Fruit fly (Drosophila melanogaster) whole organism, embryonic: ENCODE data around the gene CG34300.

Experiments used
- Blimp-1 ChIP-seq: fragments of 200-800 bp; sonication (Bioruptor generic); optimal IDR thresholded peaks from 3 replicates; lab custom pipeline; 2018; ENCODE audit warnings: missing biosample characterization, missing genetic modification characterization, mild to moderate bottlenecking, moderate library complexity, missing genetic modification reagents
- C15 ChIP-seq: fragments of 200-800 bp; sonication (Bioruptor generic); IDR thresholded peaks from 3 replicates; pipeline ENCODE4 v1.3.6; 2022; ENCODE audit warnings: missing biosample characterization, missing genetic modification characterization
- CG10209 ChIP-seq: fragments of 200-800 bp; sonication (Bioruptor generic); optimal IDR thresholded peaks from 3 replicates; lab custom pipeline; 2017; ENCODE audit warnings: missing biosample characterization, mild to moderate bottlenecking, missing genetic modification characterization, missing genetic modification reagents
- CG11247 ChIP-seq: fragments of 200-800 bp; sonication (Bioruptor generic); IDR thresholded peaks from 2 replicates; pipeline ENCODE4 v1.3.6; 2022; ENCODE audit warnings: missing biosample characterization, missing genetic modification characterization
- CG14441 ChIP-seq: fragments of 200-800 bp; sonication (Bioruptor generic); IDR thresholded peaks from 2 replicates; pipeline ENCODE4 v1.3.6; 2022; ENCODE audit warnings: missing biosample characterization, missing genetic modification characterization
- CG15073 ChIP-seq: fragments of 200-800 bp; sonication (Bioruptor generic); optimal IDR thresholded peaks from 2 replicates; lab custom pipeline; 2016; ENCODE audit warnings: missing biosample characterization, missing genetic modification characterization
- CG15479 ChIP-seq: fragments of 200-800 bp; sonication (Bioruptor generic); optimal IDR thresholded peaks from 3 replicates; lab custom pipeline; 2019; ENCODE audit warnings: missing biosample characterization, mild to moderate bottlenecking, missing genetic modification characterization, moderate library complexity
- CG17328 ChIP-seq: fragments of 200-800 bp; sonication (Bioruptor generic); IDR thresholded peaks from 2 replicates; pipeline ENCODE4 v1.3.6; 2022; ENCODE audit warnings: missing biosample characterization, missing genetic modification characterization
- CG2678 ChIP-seq: fragments of 200-800 bp; sonication (Bioruptor generic); optimal IDR thresholded peaks from 3 replicates; lab custom pipeline; 2019; ENCODE audit warnings: missing biosample characterization, mild to moderate bottlenecking, missing genetic modification characterization, moderate library complexity
- CG30020 ChIP-seq: fragments of 200-800 bp; optimal IDR thresholded peaks from 2 replicates; lab custom pipeline; 2019; ENCODE audit warnings: missing biosample characterization, mild to moderate bottlenecking, missing genetic modification characterization, moderate library complexity
- CG31224 ChIP-seq: fragments of 200-800 bp; sonication (Bioruptor generic); IDR thresholded peaks from 2 replicates; pipeline ENCODE4 v1.3.6; 2022; ENCODE audit warnings: missing biosample characterization, missing genetic modification characterization
- CG3281 ChIP-seq: fragments of 200-800 bp; sonication (Bioruptor generic); optimal IDR thresholded peaks from 3 replicates; lab custom pipeline; 2017; ENCODE audit warnings: missing biosample characterization, mild to moderate bottlenecking, missing genetic modification characterization
- CG4404 ChIP-seq: fragments of 200-800 bp; sonication (Bioruptor generic); IDR thresholded peaks from 2 replicates; pipeline ENCODE4 v1.3.6; 2022; ENCODE audit warnings: missing biosample characterization, missing genetic modification characterization
- CG4617 ChIP-seq: fragments of 200-800 bp; sonication (Bioruptor generic); optimal IDR thresholded peaks from 3 replicates; lab custom pipeline; 2016; ENCODE audit warnings: missing biosample characterization, missing genetic modification characterization, borderline replicate concordance
- CG5245 ChIP-seq: fragments of 200-800 bp; sonication (Bioruptor generic); optimal IDR thresholded peaks from 3 replicates; lab custom pipeline; 2016; ENCODE audit warnings: missing biosample characterization, missing genetic modification characterization
- CG6175 ChIP-seq: fragments of 200-800 bp; sonication (Bioruptor generic); IDR thresholded peaks from 3 replicates; pipeline ENCODE4 v1.3.6; 2022; ENCODE audit warnings: missing biosample characterization, missing genetic modification characterization
- CG7271 ChIP-seq: fragments of 200-800 bp; sonication (Bioruptor generic); optimal IDR thresholded peaks from 2 replicates; lab custom pipeline; 2018; ENCODE audit warnings: missing biosample characterization, mild to moderate bottlenecking, missing genetic modification characterization, moderate library complexity
- CG8944 ChIP-seq: fragments of 200-800 bp; sonication (Bioruptor generic); optimal IDR thresholded peaks from 3 replicates; lab custom pipeline; 2016; ENCODE audit warnings: missing biosample characterization, missing genetic modification characterization
- CG9817 ChIP-seq: fragments of 200-800 bp; sonication (Bioruptor generic); optimal IDR thresholded peaks from 2 replicates; lab custom pipeline; 2018; ENCODE audit warnings: missing biosample characterization, mild to moderate bottlenecking, missing genetic modification characterization, moderate library complexity
- Fer1 ChIP-seq: fragments of 200-800 bp; sonication (Bioruptor generic); optimal IDR thresholded peaks from 2 replicates; lab custom pipeline; 2017; ENCODE audit warnings: missing biosample characterization, mild to moderate bottlenecking, missing genetic modification characterization
- GATAe ChIP-seq: fragments of 200-800 bp; sonication (Bioruptor generic); conservative IDR thresholded peaks from 2 replicates; pipeline ENCODE4 v1.3.6; 2022; ENCODE audit warnings: missing biosample characterization, missing genetic modification characterization
- HLH3B ChIP-seq: fragments of 200-800 bp; sonication (Bioruptor generic); IDR thresholded peaks from 2 replicates; pipeline ENCODE4 v1.3.6; 2022; ENCODE audit warnings: missing biosample characterization, missing genetic modification characterization
- HLH4C ChIP-seq: fragments of 200-800 bp; sonication (Bioruptor generic); IDR thresholded peaks from 3 replicates; pipeline ENCODE4 v1.3.6; 2022; ENCODE audit warnings: missing biosample characterization, missing genetic modification characterization; ENCODE audit not compliant: partially characterized antibody
- HLH54F ChIP-seq: fragments of 200-800 bp; sonication (Bioruptor generic); optimal IDR thresholded peaks from 3 replicates; lab custom pipeline; 2016; ENCODE audit warnings: missing biosample characterization, missing genetic modification characterization
- Hr3 ChIP-seq: fragments of 200-800 bp; sonication (Bioruptor generic); optimal IDR thresholded peaks from 3 replicates; lab custom pipeline; 2016; ENCODE audit warnings: missing biosample characterization, missing genetic modification characterization
- Oli ChIP-seq: fragments of 200-800 bp; sonication (Bioruptor generic); optimal IDR thresholded peaks from 2 replicates; lab custom pipeline; 2018; ENCODE audit warnings: missing biosample characterization, mild to moderate bottlenecking, missing genetic modification characterization, moderate library complexity
- PHDP ChIP-seq: fragments of 200-800 bp; sonication (Bioruptor generic); optimal IDR thresholded peaks from 3 replicates; lab custom pipeline; 2018; ENCODE audit warnings: missing biosample characterization, mild to moderate bottlenecking, missing genetic modification characterization, moderate library complexity
- Ptx1 ChIP-seq: fragments of 200-800 bp; sonication (Bioruptor generic); IDR thresholded peaks from 2 replicates; pipeline ENCODE4 v1.3.6; 2022; ENCODE audit warnings: missing biosample characterization, missing genetic modification characterization
- Stat92E ChIP-seq, 3 experiments: fragments of >200 bp in 2 of 3; fragments of 200-800 bp in 1 of 3; sonication (Bioruptor generic) in 1 of 3; optimal IDR thresholded peaks; 2 replicates each; lab custom pipeline; 2017 to 2019; ENCODE audit warnings: missing biosample characterization in 3 of 3, missing genetic modification characterization in 3 of 3, mild to moderate bottlenecking in 1 of 3, moderate library complexity in 1 of 3
- ab ChIP-seq: fragments of 200-800 bp; sonication (Bioruptor generic); optimal IDR thresholded peaks from 2 replicates; lab custom pipeline; 2016; ENCODE audit warnings: missing biosample characterization, missing genetic modification characterization
- ara ChIP-seq: fragments of 200-800 bp; sonication (Bioruptor generic); IDR thresholded peaks from 2 replicates; pipeline ENCODE4 v1.3.6; 2022; ENCODE audit warnings: missing biosample characterization, missing genetic modification characterization
- az2 ChIP-seq: fragments of 200-800 bp; sonication (Bioruptor generic); optimal IDR thresholded peaks from 3 replicates; lab custom pipeline; 2016; ENCODE audit warnings: missing biosample characterization, missing genetic modification characterization
- br ChIP-seq: fragments of >200 bp; optimal IDR thresholded peaks from 2 replicates; lab custom pipeline; 2017
- bsh ChIP-seq, 2 experiments: fragments of 200-800 bp; sonication (Bioruptor generic); optimal IDR thresholded peaks; 2 replicates each; lab custom pipeline; 2017 to 2018; ENCODE audit warnings: mild to moderate bottlenecking in 2 of 2, missing biosample characterization in 2 of 2, missing genetic modification characterization in 2 of 2, moderate library complexity in 1 of 2
- chn ChIP-seq: fragments of 200-800 bp; sonication (Bioruptor generic); optimal IDR thresholded peaks from 2 replicates; lab custom pipeline; 2016; ENCODE audit warnings: missing biosample characterization, missing genetic modification characterization
- croc ChIP-seq: fragments of 200-800 bp; sonication (Bioruptor generic); conservative IDR thresholded peaks from 3 replicates; pipeline ENCODE4 v1.3.6; 2022; ENCODE audit warnings: missing biosample characterization, missing genetic modification characterization
- crol ChIP-seq: fragments of 200-800 bp; sonication (Bioruptor generic); IDR thresholded peaks from 2 replicates; pipeline ENCODE4 v1.3.6; 2022; ENCODE audit warnings: missing biosample characterization, missing genetic modification characterization
- dpn ChIP-seq, 2 experiments: fragments of 200-800 bp; sonication (Bioruptor generic); optimal IDR thresholded peaks; 3 replicates each; lab custom pipeline; 2016; ENCODE audit warnings: missing biosample characterization in 2 of 2, missing genetic modification characterization in 2 of 2
- dysf ChIP-seq: fragments of 200-800 bp; sonication (Bioruptor generic); IDR thresholded peaks from 3 replicates; pipeline ENCODE4 v1.3.6; 2022; ENCODE audit warnings: missing biosample characterization, missing genetic modification characterization
- esg ChIP-seq: fragments of 200-800 bp; sonication (Bioruptor generic); conservative IDR thresholded peaks from 2 replicates; pipeline ENCODE4 v1.3.6; 2022; ENCODE audit warnings: missing biosample characterization, missing genetic modification characterization
- gfzf ChIP-seq: fragments of 200-800 bp; sonication (Bioruptor generic); optimal IDR thresholded peaks from 2 replicates; lab custom pipeline; 2016; ENCODE audit warnings: missing biosample characterization, mild to moderate bottlenecking, missing genetic modification characterization, moderate library complexity
- gsb-n ChIP-seq: fragments of 200-800 bp; sonication (Bioruptor generic); optimal IDR thresholded peaks from 3 replicates; lab custom pipeline; 2018; ENCODE audit warnings: missing biosample characterization, mild to moderate bottlenecking, missing genetic modification characterization
- hth ChIP-seq: fragments of >200 bp; optimal IDR thresholded peaks from 2 replicates; lab custom pipeline; 2017; ENCODE audit warnings: inconsistent platforms
- inv ChIP-seq: fragments of 200-800 bp; sonication (Bioruptor generic); IDR thresholded peaks from 2 replicates; pipeline ENCODE4 v1.3.6; 2022; ENCODE audit warnings: missing biosample characterization, missing genetic modification characterization; ENCODE audit not compliant: partially characterized antibody
- ranshi ChIP-seq: fragments of 200-800 bp; sonication (Bioruptor generic); IDR thresholded peaks from 2 replicates; pipeline ENCODE4 v1.3.6; 2022; ENCODE audit warnings: missing biosample characterization, missing genetic modification characterization
- schlank ChIP-seq: fragments of 200-800 bp; sonication (Bioruptor generic); optimal IDR thresholded peaks from 2 replicates; lab custom pipeline; 2018; ENCODE audit warnings: missing biosample characterization, mild to moderate bottlenecking, missing genetic modification characterization
- scrt ChIP-seq: fragments of 200-800 bp; sonication (Bioruptor generic); optimal IDR thresholded peaks from 2 replicates; lab custom pipeline; 2018; ENCODE audit warnings: missing biosample characterization, mild to moderate bottlenecking, missing genetic modification characterization, moderate library complexity
- stc ChIP-seq: fragments of 200-800 bp; sonication (Bioruptor generic); IDR thresholded peaks from 2 replicates; pipeline ENCODE4 v1.3.6; 2022; ENCODE audit warnings: missing biosample characterization, missing genetic modification characterization
- stwl ChIP-seq: fragments of 200-800 bp; sonication (Bioruptor generic); optimal IDR thresholded peaks from 3 replicates; lab custom pipeline; 2018; ENCODE audit warnings: missing biosample characterization, mild to moderate bottlenecking, missing genetic modification characterization, moderate library complexity
- unpg ChIP-seq: fragments of 200-800 bp; sonication (Bioruptor generic); optimal IDR thresholded peaks from 3 replicates; lab custom pipeline; 2018; ENCODE audit warnings: missing biosample characterization, mild to moderate bottlenecking, missing genetic modification characterization, moderate library complexity

The CG34300 gene

DNA sequence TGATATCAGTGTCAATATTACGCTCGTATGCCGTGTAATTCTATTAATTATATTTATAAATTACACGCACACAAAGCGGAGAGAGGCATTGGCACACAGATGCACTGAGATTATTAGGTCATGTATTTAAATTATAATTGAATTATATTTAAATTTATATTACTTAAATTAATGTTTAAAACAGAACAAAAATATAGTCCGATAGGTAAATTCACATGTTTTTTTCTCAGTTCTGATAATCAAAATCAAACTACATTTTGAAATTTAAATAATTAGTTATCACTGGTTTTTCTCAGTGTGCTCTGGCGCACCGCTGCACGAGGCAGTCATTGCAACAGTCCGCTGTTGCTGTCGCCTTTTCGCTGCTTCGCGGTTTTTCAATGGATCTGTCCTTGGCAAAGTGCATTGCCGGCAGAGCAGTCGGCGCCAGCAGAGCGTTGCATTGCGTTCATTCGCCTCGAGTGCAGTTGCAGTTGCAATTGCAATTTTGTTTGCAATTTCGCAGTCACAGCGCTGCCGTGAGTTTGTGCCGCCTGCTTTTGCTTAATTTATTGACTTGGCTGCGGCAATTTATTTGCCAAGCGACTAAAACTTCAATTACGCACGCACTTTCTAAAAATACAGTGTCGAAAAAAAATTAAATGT, 12.8 kb downstream of the CG34300 start (continued):
- TF ChIP-seq CG17328 (GFP tag; lab: Robert Waterston, UW) (peak; percentile 36; the same call in 1 of the 2 replicates), Oli (tag; lab: Kevin White, UChicago) (peak; percentile 15), ab (GFP tag; lab: Kevin White, UChicago) (no peak), schlank (tag; lab: Kevin White, UChicago) (no peak), HLH54F (GFP tag; lab: Kevin White, UChicago) (no peak), ranshi (GFP tag; lab: Robert Waterston, UW) (no peak), ara (GFP tag; lab: Robert Waterston, UW) (no peak), HLH3B (peak; percentile 41; the same call in 1 of the 2 replicates), bsh (GFP tag; optimal IDR thresholded peaks at IDR 0.05; lab: Kevin White, UChicago) (peak; percentile 39 to 89), esg (GFP tag; lab: Robert Waterston, UW) (no peak), CG2678 (peak; percentile 2), CG5245 (GFP tag; lab: Kevin White, UChicago) (no peak), unpg (GFP tag; lab: Kevin White, UChicago) (peak; percentile 42), Stat92E (GFP tag; optimal IDR thresholded peaks at IDR 0.05; lab: Kevin White, UChicago) (no peak), GATAe (GFP tag; lab: Robert Waterston, UW) (no peak), gfzf (no peak), CG14441 (no peak), CG9817 (no peak), CG4404 (GFP tag; lab: Robert Waterston, UW) (no peak), dysf (GFP tag; lab: Robert Waterston, UW) (0 out of 3 replicates have a peak, but pooled peaks have one; percentile 27), br (lab: Kevin White, UChicago) (no peak), scrt (GFP tag; lab: Kevin White, UChicago) (no peak), CG4617 (no peak), CG7271 (tag; lab: Kevin White, UChicago) (no peak), HLH4C (GFP tag; lab: Robert Waterston, UW) (no peak), Fer1 (GFP tag; lab: Kevin White, UChicago) (no peak), CG30020 (no peak), croc (GFP tag; lab: Robert Waterston, UW) (peak; percentile 21; the same call in 1 of the 3 replicates), chn (no peak), gsb-n (tag; lab: Kevin White, UChicago) (peak; percentile 37), dpn (GFP tag; optimal IDR thresholded peaks at IDR 0.05; lab: Kevin White, UChicago) (no peak), Hr3 (GFP tag; lab: Kevin White, UChicago) (no peak), CG10209 (GFP tag; lab: Kevin White, UChicago) (no peak), CG8944 (GFP tag; lab: Kevin White, UChicago) (no peak), CG3281 (no peak), CG6175 (GFP tag; lab: Robert Waterston, UW) (0 out of 3 replicates have a peak, but pooled peaks have one; percentile 29), PHDP (tag; lab: Kevin White, UChicago) (no peak), inv (GFP tag; lab: Robert Waterston, UW) (no peak), stwl (no peak), az2 (GFP tag; lab: Kevin White, UChicago) (no peak), hth (no peak), stc (GFP tag; lab: Robert Waterston, UW) (no peak), Blimp-1 (GFP tag; lab: Kevin White, UChicago) (peak; percentile 5), Ptx1 (0 out of 2 replicates have a peak, but pooled peaks have one; percentile 11), CG31224 (GFP tag; lab: Robert Waterston, UW) (no peak), CG15479 (no peak), CG11247 (GFP tag; lab: Robert Waterston, UW) (no peak), C15 (GFP tag; lab: Robert Waterston, UW) (no peak), CG15073 (GFP tag; lab: Kevin White, UChicago) (no peak), crol (GFP tag; lab: Robert Waterston, UW) (no peak)
